Fruit fly (Drosophila melanogaster) whole organism, pupa: ENCODE data around the gene eIF4E5.
A peak's percentile ranks its signal among the peaks of the same experiment; 100 is the strongest.

Experiments used
- CG10348 ChIP-seq: fragments of 200-800 bp; sonication (Bioruptor generic); IDR thresholded peaks from 2 replicates; pipeline ENCODE4 v1.3.6; 2022; ENCODE audit warnings: missing biosample characterization, missing genetic modification characterization
- CG12605 ChIP-seq: fragments of 200-800 bp; sonication (Bioruptor generic); IDR thresholded peaks from 2 replicates; pipeline ENCODE4 v1.3.6; 2022; ENCODE audit warnings: missing biosample characterization, missing genetic modification characterization
- CG13204 ChIP-seq: fragments of 200-800 bp; sonication (Bioruptor generic); optimal IDR thresholded peaks from 2 replicates; lab custom pipeline; 2018; ENCODE audit warnings: missing biosample characterization, mild to moderate bottlenecking, missing genetic modification characterization, moderate library complexity
- CG14655 ChIP-seq: fragments of 200-800 bp; sonication (Bioruptor generic); optimal IDR thresholded peaks from 3 replicates; lab custom pipeline; 2017; ENCODE audit warnings: mild to moderate bottlenecking, missing biosample characterization, missing genetic modification reagents, missing genetic modification characterization
- CG15710 ChIP-seq: fragments of 200-800 bp; sonication (Bioruptor generic); optimal IDR thresholded peaks from 2 replicates; lab custom pipeline; 2018; ENCODE audit warnings: missing biosample characterization, mild to moderate bottlenecking, missing genetic modification characterization, moderate library complexity
- CG17806 ChIP-seq: fragments of 200-800 bp; sonication (Bioruptor generic); optimal IDR thresholded peaks from 2 replicates; lab custom pipeline; 2018; ENCODE audit warnings: missing biosample characterization, mild to moderate bottlenecking, missing genetic modification characterization, moderate library complexity
- CG32121 ChIP-seq: fragments of 200-800 bp; sonication (Bioruptor generic); IDR thresholded peaks from 2 replicates; pipeline ENCODE4 v1.3.6; 2022; ENCODE audit warnings: missing biosample characterization, missing genetic modification characterization
- CG34367 ChIP-seq: fragments of 200-800 bp; sonication (Bioruptor generic); optimal IDR thresholded peaks from 2 replicates; lab custom pipeline; 2018; ENCODE audit warnings: missing biosample characterization, mild to moderate bottlenecking, missing genetic modification characterization
- CG4496 ChIP-seq: fragments of 200-800 bp; sonication (Bioruptor generic); IDR thresholded peaks from 3 replicates; pipeline ENCODE4 v1.3.6; 2022; ENCODE audit warnings: missing biosample characterization, missing genetic modification characterization
- CG8159 ChIP-seq: fragments of 200-800 bp; sonication (Bioruptor generic); optimal IDR thresholded peaks from 3 replicates; lab custom pipeline; 2018; ENCODE audit warnings: missing biosample characterization, mild to moderate bottlenecking, missing genetic modification characterization, moderate library complexity
- CG8301 ChIP-seq: fragments of 200-800 bp; sonication (Bioruptor generic); optimal IDR thresholded peaks from 2 replicates; lab custom pipeline; 2018; ENCODE audit warnings: missing biosample characterization, mild to moderate bottlenecking, missing genetic modification characterization
- CG9948 ChIP-seq: fragments of 200-800 bp; sonication (Bioruptor generic); optimal IDR thresholded peaks from 2 replicates; lab custom pipeline; 2018; ENCODE audit warnings: missing biosample characterization, mild to moderate bottlenecking, missing genetic modification characterization, moderate library complexity
- D1 ChIP-seq: fragments of 200-800 bp; sonication (Bioruptor generic); optimal IDR thresholded peaks from 2 replicates; lab custom pipeline; 2018; ENCODE audit warnings: missing biosample characterization, mild to moderate bottlenecking, missing genetic modification characterization, moderate library complexity
- EcR ChIP-seq: fragments of 200-800 bp; sonication (Bioruptor generic); optimal IDR thresholded peaks from 3 replicates; lab custom pipeline; 2019; ENCODE audit warnings: missing biosample characterization, missing genetic modification characterization, mild to moderate bottlenecking, moderate library complexity, missing genetic modification reagents
- Ets98B ChIP-seq: fragments of 200-800 bp; sonication (Bioruptor generic); IDR thresholded peaks from 2 replicates; pipeline ENCODE4 v1.3.6; 2022; ENCODE audit warnings: missing biosample characterization, missing genetic modification characterization
- Pif1A ChIP-seq: fragments of 200-800 bp; sonication (Bioruptor generic); optimal IDR thresholded peaks from 3 replicates; lab custom pipeline; 2016; ENCODE audit warnings: missing biosample characterization, missing genetic modification characterization
- Pif1B ChIP-seq: fragments of 200-800 bp; sonication (Bioruptor generic); optimal IDR thresholded peaks from 3 replicates; lab custom pipeline; 2016; ENCODE audit warnings: missing biosample characterization, missing genetic modification characterization
- Snoo ChIP-seq: fragments of 200-800 bp; sonication (Bioruptor generic); optimal IDR thresholded peaks from 3 replicates; lab custom pipeline; 2017; ENCODE audit warnings: missing biosample characterization, mild to moderate bottlenecking, missing genetic modification characterization, inconsistent platforms
- fd96Ca ChIP-seq: fragments of 200-800 bp; sonication (Bioruptor generic); IDR thresholded peaks from 3 replicates; pipeline ENCODE4 v1.3.6; 2022; ENCODE audit warnings: missing biosample characterization, missing genetic modification characterization
- gl ChIP-seq: fragments of 200-800 bp; sonication (Bioruptor generic); optimal IDR thresholded peaks from 2 replicates; lab custom pipeline; 2018; ENCODE audit warnings: missing biosample characterization, mild to moderate bottlenecking, missing genetic modification characterization
- rn ChIP-seq: fragments of 200-800 bp; sonication (Bioruptor generic); IDR thresholded peaks from 2 replicates; pipeline ENCODE4 v1.3.6; 2022; ENCODE audit warnings: missing biosample characterization, missing genetic modification characterization

Gene eIF4E5

dm6 chr3L:7914969-7915596, 20.4 kb downstream of the eIF4E5 start, which contains the start of gene Tmem43:
TSS of gene Tmem43 (minus strand) at chr3L:7915120.
- TF ChIP-seq CG34367, result no peak
- no peak for TF ChIP-seq CG15710 (tag; lab: Kevin White, UChicago)
- no peak for TF ChIP-seq CG8159
- no peak for TF ChIP-seq CG17806
- no peak for TF ChIP-seq CG8301 (tag; lab: Kevin White, UChicago)
- TF ChIP-seq CG13204 (GFP tag; lab: Kevin White, UChicago), result no peak
- no peak for TF ChIP-seq EcR
- TF ChIP-seq fd96Ca (GFP tag; lab: Robert Waterston, UW), result no peak
- no peak for TF ChIP-seq CG4496 (GFP tag; lab: Robert Waterston, UW)
- TF ChIP-seq gl (tag; lab: Kevin White, UChicago), result no peak
- TF ChIP-seq CG10348 (GFP tag; lab: Robert Waterston, UW), result no peak
- TF ChIP-seq CG9948 (tag; lab: Kevin White, UChicago), result no peak
- no peak for TF ChIP-seq CG14655
- no peak for TF ChIP-seq D1 (tag; lab: Kevin White, UChicago)

- TF ChIP-seq CG34367 (no peak), CG12605 (GFP tag; lab: Robert Waterston, UW) (no peak), CG14655 (no peak), EcR (no peak), fd96Ca (GFP tag; lab: Robert Waterston, UW) (no peak), CG13204 (GFP tag; lab: Kevin White, UChicago) (no peak), rn (GFP tag; lab: Robert Waterston, UW) (no peak), D1 (tag; lab: Kevin White, UChicago) (no peak), Snoo (no peak), gl (tag; lab: Kevin White, UChicago) (no peak), CG9948 (tag; lab: Kevin White, UChicago) (no peak), CG32121 (GFP tag; lab: Robert Waterston, UW) (no peak), CG15710 (tag; lab: Kevin White, UChicago) (no peak), Pif1B (no peak), Ets98B (no peak), CG4496 (GFP tag; lab: Robert Waterston, UW) (no peak), CG17806 (no peak), CG10348 (GFP tag; lab: Robert Waterston, UW) (no peak), CG8301 (tag; lab: Kevin White, UChicago) (no peak)
These were observed 21.3 kb downstream of the eIF4E5 start for dm6 chr3L:7915808-7916619.

dm6 chr3L:7934200-7934599, 39.5 kb downstream of the eIF4E5 start:
- TF ChIP-seq gl (tag; lab: Kevin White, UChicago) (no peak), Ets98B (no peak), CG8301 (tag; lab: Kevin White, UChicago) (no peak), CG8159 (no peak), Pif1A (GFP tag; lab: Kevin White, UChicago) (no peak), CG14655 (no peak), rn (GFP tag; lab: Robert Waterston, UW) (no peak), EcR (no peak), D1 (tag; lab: Kevin White, UChicago) (no peak), CG9948 (tag; lab: Kevin White, UChicago) (no peak), CG12605 (GFP tag; lab: Robert Waterston, UW) (no peak), fd96Ca (GFP tag; lab: Robert Waterston, UW) (no peak), CG32121 (GFP tag; lab: Robert Waterston, UW) (no peak), CG15710 (tag; lab: Kevin White, UChicago) (no peak), CG4496 (GFP tag; lab: Robert Waterston, UW) (no peak), CG17806 (no peak), Snoo (no peak), CG13204 (GFP tag; lab: Kevin White, UChicago) (no peak), CG10348 (GFP tag; lab: Robert Waterston, UW) (no peak)

- TF ChIP-seq EcR (peak; percentile 45), CG34367 (no peak), rn (GFP tag; lab: Robert Waterston, UW) (no peak)
These were observed 40.2 kb downstream of the eIF4E5 start for dm6 chr3L:7934857-7935256.

- TF ChIP-seq EcR (peak; percentile 30), fd96Ca (GFP tag; lab: Robert Waterston, UW) (no peak), CG8301 (tag; lab: Kevin White, UChicago) (no peak)
These were observed 40.8 kb downstream of the eIF4E5 start for dm6 chr3L:7935409-7935932.

DNA sequence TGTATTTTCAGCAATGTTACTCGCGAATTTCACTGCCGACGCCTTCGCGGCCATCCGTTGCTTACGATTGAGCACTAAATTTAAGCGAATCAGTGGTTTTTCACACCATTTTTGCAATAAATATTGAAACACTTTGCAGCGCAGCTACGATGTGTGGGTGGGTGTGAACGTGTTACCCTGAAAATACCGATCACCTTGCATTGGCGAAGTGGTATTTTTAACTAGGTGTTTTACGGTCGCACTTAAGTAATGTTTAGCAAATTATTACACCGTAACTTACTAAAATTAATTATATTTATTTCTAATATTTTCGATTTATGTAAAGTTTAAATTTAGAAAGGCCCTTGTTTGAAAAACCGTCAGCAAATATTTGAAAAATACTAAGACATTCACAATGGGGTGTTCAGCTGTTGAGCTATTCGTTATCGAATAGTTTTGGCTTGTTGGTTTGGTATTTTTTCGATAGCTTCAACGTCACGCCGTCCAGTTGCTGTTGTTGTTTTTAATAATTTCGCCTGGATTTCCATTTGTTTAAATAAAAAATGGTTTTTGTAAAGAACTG, 41.3 kb downstream of the eIF4E5 start, which contains the start of the genes syd and Srp9:
Gene syd (minus strand): TSS at position 188 of the 562 bp plus-strand sequence.
Gene Srp9 (plus strand): TSS at position 441 of the 562 bp plus-strand sequence.
- no peak for TF ChIP-seq gl (tag; lab: Kevin White, UChicago)
- TF ChIP-seq CG10348 (GFP tag; lab: Robert Waterston, UW), result no peak
- no peak for TF ChIP-seq CG32121 (GFP tag; lab: Robert Waterston, UW)
- TF ChIP-seq Pif1B, result no peak
- TF ChIP-seq CG12605 (GFP tag; lab: Robert Waterston, UW), result no peak
- no peak for TF ChIP-seq CG17806
- TF ChIP-seq CG34367, result no peak
- no peak for TF ChIP-seq rn (GFP tag; lab: Robert Waterston, UW)
- no peak for TF ChIP-seq CG4496 (GFP tag; lab: Robert Waterston, UW)
- TF ChIP-seq D1 (tag; lab: Kevin White, UChicago), result no peak
- TF ChIP-seq CG13204 (GFP tag; lab: Kevin White, UChicago), result no peak
- TF ChIP-seq CG15710 (tag; lab: Kevin White, UChicago), result no peak
- TF ChIP-seq CG14655, result no peak
- TF ChIP-seq CG9948 (tag; lab: Kevin White, UChicago), result no peak
- TF ChIP-seq Snoo, result no peak
- TF ChIP-seq EcR, result no peak
- TF ChIP-seq CG8159, result no peak
- TF ChIP-seq Pif1A (GFP tag; lab: Kevin White, UChicago), result no peak
- no peak for TF ChIP-seq CG8301 (tag; lab: Kevin White, UChicago)
- TF ChIP-seq Ets98B, result no peak
